Fruit fly (Drosophila melanogaster): ENCODE results near the gene CG13599.

dm6 chr3R:23914415-23915041 lies 16.9 kb upstream of the CG13599 start:
- TF ChIP-seq Mio (GFP tag; optimal IDR thresholded peaks at IDR 0.05) (no peak), brk (GFP tag; optimal IDR thresholded peaks at IDR 0.05) (no peak), Sp1 (GFP tag; optimal IDR thresholded peaks at IDR 0.05) (no peak), OdsH (GFP tag; optimal IDR thresholded peaks at IDR 0.05) (no peak), pan (optimal IDR thresholded peaks at IDR 0.05) (no peak), woc (GFP tag; optimal IDR thresholded peaks at IDR 0.05) (no peak), fru (GFP tag; optimal IDR thresholded peaks at IDR 0.05) (no peak), HLH106 (tag; optimal IDR thresholded peaks at IDR 0.05) (no peak)
